Fruit fly (Drosophila melanogaster) whole organism, larva: ENCODE results near the gene CG42395.
A peak's percentile ranks its signal among the peaks of the same experiment; 100 is the strongest.

Source experiments
- noc ChIP-seq: fragments of 200-800 bp; sonication (Bioruptor generic); optimal IDR thresholded peaks from 3 replicates; lab custom pipeline; 2019; ENCODE audit warnings: missing biosample characterization, mild to moderate bottlenecking, missing genetic modification characterization, moderate library complexity

Gene CG42395

DNA sequence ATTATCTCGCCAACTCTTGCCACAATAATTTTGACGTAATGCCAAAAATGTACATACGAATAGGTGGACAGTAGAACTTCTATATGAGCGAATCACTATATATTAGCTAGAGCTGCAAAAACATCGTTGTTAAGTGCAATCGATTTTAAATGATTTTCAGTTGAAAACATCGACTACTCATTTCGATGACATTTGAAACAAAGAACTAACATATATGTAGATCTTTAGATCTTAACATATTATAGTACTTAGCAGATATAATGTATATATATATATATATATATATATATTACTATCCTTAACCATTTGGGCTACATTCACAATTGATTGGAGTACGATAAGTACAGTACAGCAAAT lies at the start of gene CG42395:
Gene CG42395 (minus strand): TSS at position 101 of the 357 bp plus-strand sequence.
- no peak for TF ChIP-seq noc

DNA sequence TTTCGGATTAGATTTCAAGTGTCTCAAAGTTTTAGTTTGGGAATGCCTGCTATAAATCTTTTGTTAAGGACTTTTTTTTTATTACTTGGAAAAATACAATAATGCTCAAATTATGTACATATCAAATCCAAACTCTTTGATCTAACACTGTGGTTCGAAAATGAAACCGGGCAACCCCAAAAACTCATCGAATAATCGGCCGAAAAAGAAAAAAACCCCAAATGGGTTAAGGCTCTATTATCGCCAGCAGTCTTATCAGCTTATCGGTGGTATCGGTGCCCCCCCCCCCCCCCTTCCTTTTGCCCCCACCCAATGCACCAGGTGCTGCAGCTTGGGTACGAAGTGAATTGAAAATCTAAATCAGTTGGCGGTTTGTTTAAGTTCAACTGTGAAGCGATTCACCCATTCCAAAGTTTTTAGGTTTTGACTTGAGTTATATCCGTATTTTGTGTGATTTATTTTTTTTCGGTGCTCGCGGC lies 41.6 kb upstream of the CG42395 start:
- TF ChIP-seq noc = no peak

- no peak for TF ChIP-seq noc
Observed at dm6 chrX:9615471-9615870, 39.4 kb upstream of the CG42395 start.

DNA sequence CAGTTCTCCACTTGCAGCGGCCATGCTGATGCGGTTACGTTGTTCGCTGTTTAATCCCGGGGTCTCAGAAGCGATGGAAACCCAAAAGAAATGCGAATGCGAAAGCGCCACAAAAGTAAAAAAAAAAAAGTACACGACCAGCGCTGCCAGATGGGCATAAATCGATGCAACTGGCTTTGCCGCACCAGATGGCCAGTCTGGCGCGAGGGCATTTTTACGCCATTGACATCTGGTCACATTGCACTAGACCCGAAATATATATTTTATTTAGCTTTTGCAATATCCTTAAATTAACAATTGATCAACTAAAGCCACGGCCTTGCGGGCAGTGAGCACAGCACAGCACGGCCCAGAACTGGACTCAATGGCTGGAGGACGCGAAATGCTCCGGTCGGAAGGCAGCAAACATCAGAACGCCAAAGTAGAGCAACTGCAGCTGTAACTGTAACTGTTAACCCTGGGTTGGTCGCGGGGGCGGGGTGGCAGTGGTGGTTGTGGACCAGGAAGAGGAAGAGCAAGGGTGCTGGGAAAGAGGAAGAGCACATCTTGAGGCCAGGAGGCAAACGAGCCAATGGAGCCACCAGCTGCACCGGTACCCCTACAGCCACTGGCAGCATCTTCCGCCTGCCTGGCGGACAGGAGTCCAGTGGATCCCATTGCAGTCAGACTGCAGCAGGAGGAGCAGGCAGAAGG lies 32.8 kb upstream of the CG42395 start, which contains the start of the genes LysRS and Hecw:
Gene LysRS (minus strand): TSS at position 158 of the 693 bp plus-strand sequence.
Gene Hecw (plus strand): TSS at position 220 of the 693 bp plus-strand sequence.
- no peak for TF ChIP-seq noc

DNA sequence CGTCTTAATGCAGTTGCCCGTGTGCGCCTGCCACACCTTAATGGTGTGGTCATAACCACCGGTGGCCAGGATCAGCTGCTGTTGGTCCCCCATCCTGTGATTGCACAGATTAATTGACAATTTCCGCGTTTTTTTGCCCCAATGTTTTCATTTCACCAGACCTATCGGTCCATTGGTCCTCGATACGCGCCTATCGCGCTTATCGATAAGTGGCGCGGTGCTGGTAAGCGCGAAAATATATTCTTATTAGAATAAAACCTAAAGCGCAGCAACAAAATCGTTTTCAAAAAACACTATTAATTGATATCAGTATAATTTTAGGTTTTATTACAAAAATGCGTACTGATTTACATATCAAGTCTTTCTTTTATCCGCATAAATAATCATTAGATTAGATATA lies 29.7 kb upstream of the CG42395 start, which contains the start of gene Lst8:
Gene Lst8 (minus strand): TSS at position 187 of the 400 bp plus-strand sequence.
- TF ChIP-seq noc = no peak

DNA sequence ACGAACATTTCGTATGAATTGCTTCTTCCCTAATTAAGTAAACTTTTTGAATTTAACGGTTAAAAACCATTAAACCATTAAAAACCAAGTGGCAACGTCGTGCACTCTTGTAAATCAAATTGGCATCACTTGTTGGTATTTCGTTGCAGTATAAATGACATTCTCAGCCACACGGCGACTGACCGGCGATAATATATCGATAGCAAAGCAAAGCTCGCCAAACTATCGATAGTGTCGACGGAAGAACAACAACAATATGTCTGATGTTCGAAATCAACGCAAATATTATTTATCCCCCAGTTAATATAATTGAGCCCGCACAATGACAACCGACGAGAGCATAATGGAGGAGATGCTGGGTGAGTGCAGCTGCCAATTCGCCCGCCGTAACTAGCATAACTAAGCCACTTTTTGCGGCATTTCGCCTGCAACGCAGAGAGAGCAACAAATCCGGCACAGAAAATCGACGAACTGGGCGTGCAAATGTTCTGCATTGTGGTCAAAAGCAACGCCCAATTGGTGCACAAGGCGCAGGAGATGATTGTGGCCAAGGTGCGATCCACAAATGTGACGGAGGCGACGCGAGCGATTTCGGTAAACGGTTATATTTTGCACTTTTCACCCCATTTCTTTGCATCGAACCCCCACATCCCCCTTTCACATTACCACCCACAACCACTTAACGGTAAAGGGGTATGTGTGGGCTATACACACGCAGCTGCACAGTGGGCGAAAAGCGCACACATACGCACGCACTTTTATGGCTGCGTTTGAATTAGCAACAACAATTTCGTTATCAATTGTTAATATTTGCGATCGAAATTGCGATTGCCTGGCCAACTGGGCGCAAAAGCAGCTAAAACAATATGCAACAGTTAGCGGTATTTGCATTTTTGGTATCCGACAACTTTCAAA lies 25.0 kb upstream of the CG42395 start, which contains the start of gene Gga:
Gene Gga (plus strand): TSS at position 213 of the 915 bp plus-strand sequence.
- no peak for TF ChIP-seq noc

DNA sequence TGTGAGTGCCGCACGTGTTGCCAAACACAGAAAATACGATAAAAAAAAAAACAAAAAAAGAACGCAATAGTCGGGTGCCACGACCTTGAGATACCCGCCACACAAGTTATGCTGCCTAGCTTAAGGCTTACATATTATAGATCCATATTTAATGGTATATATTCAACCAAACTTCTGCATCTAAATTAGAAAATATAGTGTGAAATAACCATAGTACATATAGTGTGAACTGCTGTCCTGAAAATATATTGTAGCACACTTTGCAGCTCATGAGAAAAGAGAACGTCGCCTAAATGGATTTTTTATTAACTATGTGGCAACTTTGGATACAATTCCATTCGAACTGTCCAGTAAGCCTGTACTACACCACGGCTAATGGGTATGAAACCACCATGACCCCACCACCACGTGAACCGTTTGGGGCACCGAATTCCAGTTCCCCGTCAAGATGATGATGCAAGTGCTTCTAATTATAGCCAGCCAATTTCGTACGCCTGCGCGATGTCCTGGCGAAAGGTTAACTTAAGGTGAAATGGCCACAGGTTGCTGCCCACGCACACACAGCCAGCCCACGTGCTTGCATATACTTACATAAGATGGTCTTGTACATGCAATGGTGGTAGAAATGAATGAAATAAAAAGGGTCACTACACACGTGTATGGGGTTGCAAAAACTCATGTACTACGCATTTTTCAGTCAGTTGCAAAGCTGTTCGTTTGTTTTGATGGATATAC lies 24.2 kb upstream of the CG42395 start:
- peak; percentile 37 for TF ChIP-seq noc

- TF ChIP-seq noc = no peak
Observed at dm6 chrX:9599158-9600082, 23.4 kb upstream of the CG42395 start.

dm6 chrX:9598106-9598505 lies 22.1 kb upstream of the CG42395 start:
- TF ChIP-seq noc = no peak

DNA sequence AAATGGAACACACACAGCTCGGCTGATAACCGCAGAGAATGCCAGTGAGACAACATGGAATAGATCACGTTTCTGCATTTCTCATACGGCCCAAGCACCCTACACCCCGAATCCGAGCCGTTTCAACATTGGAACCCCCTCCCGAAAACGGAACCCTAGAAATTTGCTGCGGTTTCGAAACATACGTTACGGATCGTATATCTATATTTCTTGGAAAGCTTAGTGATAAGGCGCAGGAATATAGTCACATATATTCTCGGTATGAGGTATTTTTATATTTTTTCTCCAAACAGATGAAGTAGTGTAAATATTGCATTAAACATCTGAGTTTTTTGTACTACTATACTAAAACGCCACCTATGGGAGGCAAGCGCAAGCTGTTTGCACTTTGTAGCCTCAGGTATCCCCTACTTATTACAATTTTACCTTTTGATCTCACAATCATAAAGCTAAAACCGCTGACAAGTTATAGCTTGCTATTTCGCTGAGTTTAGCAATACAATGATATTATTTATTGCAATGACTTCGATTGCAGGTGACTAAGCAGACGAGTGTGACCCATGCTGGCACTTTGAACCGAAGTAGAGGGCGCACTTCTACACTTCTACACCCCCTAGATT lies 19.4 kb upstream of the CG42395 start:
- TF ChIP-seq noc = no peak

dm6 chrX:9594446-9594845 lies 18.4 kb upstream of the CG42395 start:
- no peak for TF ChIP-seq noc

DNA sequence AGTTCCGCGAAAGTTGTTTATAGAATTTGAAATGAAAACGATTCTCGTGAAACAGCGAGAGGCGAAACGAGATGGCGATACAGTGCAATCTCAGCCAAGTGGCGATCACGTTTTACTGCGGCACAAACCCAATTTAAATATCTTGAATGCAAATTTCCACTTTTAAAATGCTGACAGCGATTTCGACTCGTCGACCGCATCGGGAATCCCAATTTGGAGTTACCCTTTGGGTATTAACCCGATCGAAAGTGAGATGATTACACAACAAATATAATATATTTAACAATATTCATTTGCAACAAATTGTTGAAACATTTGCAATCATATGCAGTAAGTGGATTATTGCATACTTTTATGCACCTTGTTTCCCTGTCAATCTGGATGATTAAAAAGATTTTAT lies 14.5 kb upstream of the CG42395 start:
- TF ChIP-seq noc = no peak

DNA sequence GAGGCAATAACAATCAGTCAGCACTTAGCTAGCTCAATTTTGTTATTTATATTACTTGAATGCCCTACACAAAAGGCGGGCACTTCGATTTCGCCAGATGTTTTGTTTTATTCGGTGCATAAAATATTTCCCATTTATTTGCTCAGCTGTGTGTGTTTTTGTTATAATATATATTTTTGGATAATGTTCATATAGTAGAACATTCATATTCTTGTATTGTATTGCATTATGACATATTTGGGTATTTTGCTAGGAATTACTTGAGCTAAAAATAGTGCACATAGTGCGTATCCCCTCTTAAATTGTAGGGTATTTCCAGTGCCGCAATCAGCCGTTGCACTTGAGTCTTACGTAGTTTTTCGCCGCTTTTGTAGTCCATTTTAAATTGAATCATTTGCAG lies 13.9 kb upstream of the CG42395 start:
- TF ChIP-seq noc = peak; percentile 79

DNA sequence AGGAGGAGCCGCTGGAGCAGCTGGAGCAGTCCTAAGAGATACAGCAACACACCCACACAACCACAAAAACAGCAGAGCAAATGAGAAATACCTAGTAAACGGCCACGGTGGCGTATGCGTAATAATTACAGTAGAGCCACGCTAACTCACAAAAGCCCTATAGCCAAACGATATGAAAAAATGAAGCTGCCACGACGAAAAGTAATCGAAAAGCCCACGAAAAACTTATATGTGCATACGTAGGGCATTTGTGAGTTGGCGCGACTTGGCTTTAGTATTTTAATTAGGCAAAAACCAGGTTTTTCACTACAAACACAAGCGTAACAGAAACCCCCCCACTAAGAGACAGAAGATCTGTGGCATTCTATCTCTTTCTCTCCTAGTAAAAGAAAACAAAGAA lies 11.8 kb upstream of the CG42395 start:
- no peak for TF ChIP-seq noc

dm6 chrX:9586627-9587026 lies 10.6 kb upstream of the CG42395 start:
- no peak for TF ChIP-seq noc
